Fruit fly (Drosophila melanogaster) Kc167 (cell line): ENCODE results near the gene CG8915.

Experiments
- Myc ChIP-seq: fragments of >200 bp; optimal IDR thresholded peaks from 2 replicates; lab custom pipeline; 2017; ENCODE audit warnings: missing external identifiers
- Sin3A ChIP-seq: fragments of >200 bp; optimal IDR thresholded peaks from 2 replicates; lab custom pipeline; 2018; ENCODE audit warnings: missing external identifiers
- h ChIP-seq: fragments of >200 bp; optimal IDR thresholded peaks from 3 replicates; lab custom pipeline; 2018; ENCODE audit warnings: missing external identifiers
- insv ChIP-seq: fragments of >200 bp; optimal IDR thresholded peaks from 3 replicates; lab custom pipeline; 2018; ENCODE audit warnings: missing external identifiers
- psq ChIP-seq: fragments of >200 bp; optimal IDR thresholded peaks from 2 replicates; lab custom pipeline; 2017; ENCODE audit warnings: missing external identifiers
- ttk ChIP-seq: sonication (Bioruptor generic); optimal IDR thresholded peaks from 2 replicates; lab custom pipeline; 2017; ENCODE audit warnings: missing external identifiers

The CG8915 gene

DNA sequence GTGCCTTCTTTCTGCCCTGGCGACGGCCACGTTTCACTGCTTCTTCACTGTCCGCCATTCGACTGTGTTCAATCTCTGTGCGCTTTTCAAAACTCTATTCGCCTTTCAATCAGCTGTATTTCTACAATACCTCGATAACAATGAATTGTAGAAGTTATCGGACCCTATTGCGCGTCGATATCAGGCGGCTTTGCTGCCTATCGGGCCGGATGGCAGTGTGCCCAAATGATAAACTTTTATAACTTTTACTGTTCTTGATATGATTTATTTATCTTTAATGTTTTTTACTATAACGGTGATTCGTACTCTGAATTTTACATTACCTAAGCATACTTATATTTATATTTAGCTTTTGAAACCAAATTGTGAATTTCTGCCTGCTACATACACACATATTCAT, at the start of gene CG8915:
Gene CG8915, minus strand, starts transcription at position 148 of the 400 bp plus-strand sequence.
- TF ChIP-seq insv (lab: Kevin White, UChicago): no peak
- no peak for TF ChIP-seq psq (lab: Kevin White, UChicago)
- no peak for TF ChIP-seq ttk (lab: Kevin White, UChicago)
- TF ChIP-seq h (lab: Kevin White, UChicago): no peak

dm6 chrX:17294169-17294833, 49.5 kb upstream of the CG8915 start:
- TF ChIP-seq Sin3A (lab: Kevin White, UChicago) (no peak), ttk (lab: Kevin White, UChicago) (no peak), h (lab: Kevin White, UChicago) (no peak), psq (lab: Kevin White, UChicago) (no peak)

DNA sequence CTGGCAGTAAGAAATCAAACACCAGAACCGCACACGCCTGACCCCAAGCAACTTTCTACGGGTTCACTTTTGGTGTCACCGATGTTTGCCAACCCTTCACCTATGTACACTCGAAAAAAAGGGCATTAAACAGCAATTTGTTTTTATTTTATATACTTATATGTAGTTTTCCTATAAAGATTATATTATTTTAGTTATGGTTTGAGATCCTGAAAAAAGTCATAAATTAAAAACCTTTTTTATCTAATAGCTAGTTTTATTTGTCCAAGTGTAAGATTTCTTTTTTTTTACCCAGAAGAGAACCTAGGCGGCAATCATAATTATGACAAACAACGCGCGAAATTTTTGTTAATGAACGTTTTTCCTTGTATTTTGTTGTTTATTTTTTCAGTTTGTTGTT, 48.6 kb upstream of the CG8915 start:
- TF ChIP-seq h (lab: Kevin White, UChicago): no peak
- TF ChIP-seq ttk (lab: Kevin White, UChicago): no peak
- no peak for TF ChIP-seq Sin3A (lab: Kevin White, UChicago)
- TF ChIP-seq Myc (lab: Kevin White, UChicago): no peak
- TF ChIP-seq insv (lab: Kevin White, UChicago): no peak
- TF ChIP-seq psq (lab: Kevin White, UChicago): no peak

dm6 chrX:17292050-17292730, 47.4 kb upstream of the CG8915 start:
- TF ChIP-seq insv (lab: Kevin White, UChicago) (no peak), h (lab: Kevin White, UChicago) (no peak)

DNA sequence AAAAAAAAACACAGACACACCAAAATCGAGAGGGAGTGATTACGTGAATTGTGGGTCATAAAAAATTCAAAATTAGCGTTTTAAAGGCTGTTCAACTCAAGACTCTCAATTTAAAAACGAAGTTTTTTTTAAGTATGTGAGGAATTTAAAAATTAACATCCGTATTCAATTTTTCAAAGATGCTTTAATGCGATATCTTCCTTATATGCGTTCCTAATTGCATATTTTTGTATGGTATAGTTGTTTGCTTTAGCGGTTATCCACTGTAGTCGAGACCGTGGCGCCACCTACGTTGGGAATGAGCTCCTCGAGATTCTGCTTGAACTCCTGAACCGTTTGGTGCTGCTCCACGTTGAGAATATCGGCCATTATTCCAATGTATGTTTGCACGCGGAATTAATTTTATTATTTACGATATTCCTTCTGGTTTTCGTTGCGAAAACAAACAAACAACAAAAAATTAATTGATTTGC, 46.2 kb upstream of the CG8915 start:
- no peak for TF ChIP-seq insv (lab: Kevin White, UChicago)
- TF ChIP-seq ttk (lab: Kevin White, UChicago): no peak
- TF ChIP-seq Myc (lab: Kevin White, UChicago): no peak
- TF ChIP-seq psq (lab: Kevin White, UChicago): no peak
- TF ChIP-seq h (lab: Kevin White, UChicago): no peak
- TF ChIP-seq Sin3A (lab: Kevin White, UChicago): no peak

DNA sequence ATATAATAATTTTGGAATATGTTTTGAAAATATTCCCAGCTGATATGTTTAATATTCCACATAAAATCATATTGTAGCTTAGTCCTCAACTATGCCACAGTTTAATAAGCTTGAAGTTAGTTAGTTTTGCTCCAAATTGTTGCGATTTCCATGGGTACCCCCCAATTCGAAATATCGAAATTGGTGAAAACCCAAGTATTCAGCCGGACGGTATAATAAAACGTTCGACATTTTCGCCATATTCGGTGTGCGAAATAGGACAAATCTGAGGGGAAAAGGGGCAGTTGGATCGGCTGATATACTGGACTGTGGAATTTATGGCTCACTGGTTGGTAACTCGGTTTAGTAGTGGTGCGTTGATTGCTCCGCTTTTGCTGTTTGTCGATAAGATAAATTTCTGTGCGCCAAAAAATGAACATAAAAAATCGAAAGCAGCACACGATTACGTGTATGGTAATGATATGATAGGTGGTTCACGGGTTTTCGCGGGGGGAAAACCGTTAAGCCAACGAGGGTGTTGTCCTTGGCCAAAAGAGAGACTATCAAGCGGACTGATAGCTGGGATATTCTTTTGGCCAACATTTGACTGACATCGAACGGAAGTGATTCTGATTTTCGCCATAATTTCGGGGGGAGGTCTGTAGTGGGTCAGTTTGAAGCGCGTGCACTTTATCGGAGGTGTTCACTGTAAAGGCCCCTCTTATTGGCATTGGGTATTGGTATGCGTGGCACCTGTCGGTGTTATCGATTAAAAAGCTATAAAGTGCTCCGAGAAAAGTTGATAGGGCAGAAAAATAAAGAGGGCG, 45.6 kb upstream of the CG8915 start:
- TF ChIP-seq psq (lab: Kevin White, UChicago) (no peak), insv (lab: Kevin White, UChicago) (no peak), Myc (lab: Kevin White, UChicago) (no peak), Sin3A (lab: Kevin White, UChicago) (no peak), h (lab: Kevin White, UChicago) (no peak), ttk (lab: Kevin White, UChicago) (no peak)

DNA sequence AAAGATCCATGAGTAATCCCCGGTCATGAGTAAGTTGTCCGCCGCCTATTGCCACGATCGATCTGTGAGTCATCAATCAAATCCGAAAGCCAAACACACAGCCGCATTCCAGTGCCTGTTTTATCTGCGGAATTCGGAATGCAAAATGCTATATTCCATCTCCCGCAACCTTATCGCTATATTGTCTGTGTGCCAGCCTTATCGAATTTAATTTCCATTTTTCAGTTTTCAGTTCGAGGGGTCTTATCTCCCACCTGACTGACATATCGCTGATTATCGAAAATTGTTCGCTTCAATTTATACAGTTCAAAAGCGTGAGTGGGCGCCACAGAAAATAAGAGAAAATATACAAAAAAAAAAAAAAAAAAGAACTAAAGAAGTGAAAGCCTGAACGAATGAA, 44.4 kb upstream of the CG8915 start:
- TF ChIP-seq Sin3A (lab: Kevin White, UChicago) (no peak), ttk (lab: Kevin White, UChicago) (no peak), insv (lab: Kevin White, UChicago) (no peak), Myc (lab: Kevin White, UChicago) (no peak), psq (lab: Kevin White, UChicago) (no peak), h (lab: Kevin White, UChicago) (no peak)

dm6 chrX:17285069-17285468, 40.3 kb upstream of the CG8915 start:
- TF ChIP-seq h (lab: Kevin White, UChicago) (no peak), insv (lab: Kevin White, UChicago) (no peak), ttk (lab: Kevin White, UChicago) (no peak), psq (lab: Kevin White, UChicago) (no peak), Sin3A (lab: Kevin White, UChicago) (no peak), Myc (lab: Kevin White, UChicago) (no peak)

DNA sequence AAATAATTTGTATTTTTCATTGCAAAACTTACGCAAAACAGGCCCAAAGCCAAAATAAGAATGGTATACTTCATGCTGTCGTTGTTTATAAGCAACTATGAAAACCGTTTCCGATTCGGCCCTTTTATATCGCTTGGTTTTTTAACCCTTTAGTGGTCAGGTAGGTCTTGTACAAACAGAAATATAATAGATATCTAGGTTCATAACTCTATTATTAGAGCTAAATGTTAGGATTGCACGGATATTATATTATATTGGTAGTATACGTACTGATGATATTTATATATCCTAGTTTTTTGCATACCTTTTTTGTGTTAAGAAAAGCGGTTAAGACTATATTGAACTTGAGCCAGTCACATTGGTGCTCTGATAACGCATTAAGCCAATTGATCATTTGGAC, 39.6 kb upstream of the CG8915 start, which contains the start of gene CG8661:
Gene CG8661, minus strand, starts transcription at position 101 of the 400 bp plus-strand sequence.
- no peak for TF ChIP-seq psq (lab: Kevin White, UChicago)
- TF ChIP-seq insv (lab: Kevin White, UChicago): no peak
- no peak for TF ChIP-seq h (lab: Kevin White, UChicago)
- TF ChIP-seq ttk (lab: Kevin White, UChicago): no peak
- TF ChIP-seq Myc (lab: Kevin White, UChicago): no peak
- no peak for TF ChIP-seq Sin3A (lab: Kevin White, UChicago)

- TF ChIP-seq Myc (lab: Kevin White, UChicago): no peak
These were observed 37.8 kb upstream of the CG8915 start, which contains the start of gene CG8664 for dm6 chrX:17282626-17283025. CG8664 (minus strand) TSS chrX:17282726.

DNA sequence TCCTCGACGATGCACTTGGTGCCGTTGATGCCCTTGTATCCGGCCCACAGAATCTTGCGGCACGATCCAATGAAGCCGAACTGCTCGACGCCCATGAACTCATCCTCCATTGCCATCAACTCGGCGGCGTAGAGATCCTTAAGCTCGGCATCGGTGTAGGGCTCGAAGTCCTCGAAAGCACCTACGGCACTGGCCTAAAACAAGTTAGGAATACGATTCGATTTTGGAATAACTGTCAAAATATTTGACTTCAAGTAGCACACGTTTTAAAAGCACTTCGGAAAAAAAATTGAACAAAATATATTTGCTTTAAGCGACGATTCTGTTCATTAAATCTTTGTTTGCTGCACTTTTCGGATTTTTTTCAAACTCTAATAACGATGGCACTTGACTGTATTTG, 37.4 kb upstream of the CG8915 start, which contains the start of gene CG5445:
Gene CG5445, plus strand, starts transcription at position 301 of the 400 bp plus-strand sequence.
- TF ChIP-seq Myc (lab: Kevin White, UChicago) (no peak), Sin3A (lab: Kevin White, UChicago) (no peak), ttk (lab: Kevin White, UChicago) (no peak), h (lab: Kevin White, UChicago) (no peak), insv (lab: Kevin White, UChicago) (no peak), psq (lab: Kevin White, UChicago) (no peak)
